Worm (Caenorhabditis elegans): ENCODE measurements around the gene C05C9.1.

The C05C9.1 gene

ce11 chrX:11206953-11207352 lies 46.3 kb downstream of the C05C9.1 start, which contains the start of gene hst-2 (continued):
- no peak for TF ChIP-seq ztf-22 (GFP tag; optimal IDR thresholded peaks at IDR 0.05)
- TF ChIP-seq ama-1 (optimal IDR thresholded peaks at IDR 0.05), result no peak
- TF ChIP-seq ama-1 (GFP tag; optimal IDR thresholded peaks at IDR 0.05), result no peak
- TF ChIP-seq dpff-1 (tag; optimal IDR thresholded peaks at IDR 0.05), result no peak
- TF ChIP-seq unc-62 (GFP tag; optimal IDR thresholded peaks at IDR 0.05), result peak; percentile 26
- no peak for TF ChIP-seq zfh-2 (GFP tag; conservative IDR thresholded peaks at IDR 0.05)
- TF ChIP-seq hsf-1 (GFP tag; IDR thresholded peaks at IDR 0.05), result no peak
- no peak for TF ChIP-seq rec-8 (tag; optimal IDR thresholded peaks at IDR 0.05)
- TF ChIP-seq nhr-80 (tag; optimal IDR thresholded peaks at IDR 0.05), result peak; percentile 62
- no peak for TF ChIP-seq aptf-3 (GFP tag; IDR thresholded peaks at IDR 0.05)
- TF ChIP-seq bed-2 (GFP tag; IDR thresholded peaks at IDR 0.05), result no peak
- TF ChIP-seq nfya-2 (GFP tag; IDR thresholded peaks at IDR 0.05), result no peak
- TF ChIP-seq snpc-1.3 (tag; optimal IDR thresholded peaks at IDR 0.05; ENCODE audit: insufficient read depth), result no peak
- TF ChIP-seq lin-40 (tag; optimal IDR thresholded peaks at IDR 0.05), result peak; percentile 93
- TF ChIP-seq cebp-1 (GFP tag; IDR thresholded peaks at IDR 0.05), result no peak
- TF ChIP-seq cebp-1 (tag; optimal IDR thresholded peaks at IDR 0.05), result no peak
- TF ChIP-seq lsl-1 (GFP tag; optimal IDR thresholded peaks at IDR 0.05), result no peak
- TF ChIP-seq madf-8 (GFP tag; conservative IDR thresholded peaks at IDR 0.05), result no peak
- no peak for TF ChIP-seq ceh-79 (tag; optimal IDR thresholded peaks at IDR 0.05)
- TF ChIP-seq F10E7.11 (tag; optimal IDR thresholded peaks at IDR 0.05), result no peak
- TF ChIP-seq gei-17 (GFP tag; optimal IDR thresholded peaks at IDR 0.05), result peak; percentile 72
- TF ChIP-seq ZK185.1 (tag; optimal IDR thresholded peaks at IDR 0.05; ENCODE audit: poor library complexity, severe bottlenecking), result peak; percentile 91
- TF ChIP-seq ceh-91 (GFP tag; IDR thresholded peaks at IDR 0.05), result no peak
- peak; percentile 20 for TF ChIP-seq chd-7 (tag; optimal IDR thresholded peaks at IDR 0.05)
- no peak for TF ChIP-seq ztf-3 (GFP tag; optimal IDR thresholded peaks at IDR 0.05)
- TF ChIP-seq atf-7 (tag; optimal IDR thresholded peaks at IDR 0.05), result peak; percentile 13
- TF ChIP-seq madf-10 (tag; optimal IDR thresholded peaks at IDR 0.05), result peak; percentile 24
- TF ChIP-seq tbx-9 (tag; optimal IDR thresholded peaks at IDR 0.05; ENCODE audit: borderline replicate concordance), result no peak
- no peak for TF ChIP-seq zim-3 (tag; optimal IDR thresholded peaks at IDR 0.05)
- no peak for TF ChIP-seq F52B5.7 (tag; optimal IDR thresholded peaks at IDR 0.05)
- TF ChIP-seq C06A6.2 (GFP tag; conservative IDR thresholded peaks at IDR 0.05), result peak; percentile 72

- TF ChIP-seq C06A6.2 (GFP tag; conservative IDR thresholded peaks at IDR 0.05) (no peak), nhr-80 (tag; optimal IDR thresholded peaks at IDR 0.05) (peak; percentile 58), ztf-25 (GFP tag; IDR thresholded peaks at IDR 0.05) (no peak), dox-1 (GFP tag; IDR thresholded peaks at IDR 0.05) (0 out of 2 replicates have a peak, but pooled peaks have one; percentile 43), sptf-2 (GFP tag; optimal IDR thresholded peaks at IDR 0.05) (no peak), tbx-9 (tag; optimal IDR thresholded peaks at IDR 0.05; ENCODE audit: borderline replicate concordance) (no peak), hmg-20 (GFP tag; IDR thresholded peaks at IDR 0.05) (no peak), Y56A3A.18 (GFP tag; IDR thresholded peaks at IDR 0.05) (no peak), nhr-27 (tag; optimal IDR thresholded peaks at IDR 0.05) (no peak)
These were observed 48.2 kb downstream of the C05C9.1 start, which contains the start of gene C34F6.5 for ce11 chrX:11208788-11209187. TSS of gene C34F6.5 (minus strand) at chrX:11208888.

- TF ChIP-seq somi-1 (GFP tag; optimal IDR thresholded peaks at IDR 0.05) (no peak), unc-130 (GFP tag; optimal IDR thresholded peaks at IDR 0.05) (no peak), ekl-4 (GFP tag; IDR thresholded peaks at IDR 0.05) (no peak), zfh-2 (GFP tag; conservative IDR thresholded peaks at IDR 0.05) (peak; percentile 55; the same call in 1 of the 2 replicates), dox-1 (GFP tag; IDR thresholded peaks at IDR 0.05) (0 out of 2 replicates have a peak, but pooled peaks have one; percentile 26)
These were observed 49.8 kb downstream of the C05C9.1 start for ce11 chrX:11210417-11210816.
